Fruit fly (Drosophila melanogaster) whole organism, embryonic: ENCODE measurements around the gene Seipin.
A peak's percentile ranks its signal among the peaks of the same experiment; 100 is the strongest.

Experiments
- CG10267 ChIP-seq: fragments of 200-800 bp; sonication (Bioruptor generic); optimal IDR thresholded peaks from 2 replicates; lab custom pipeline; 2018; ENCODE audit warnings: missing biosample characterization, mild to moderate bottlenecking, missing genetic modification characterization, moderate library complexity
- CG11093 ChIP-seq: fragments of 200-800 bp; sonication (Bioruptor generic); IDR thresholded peaks from 3 replicates; pipeline ENCODE4 v1.3.6; 2022; ENCODE audit warnings: missing biosample characterization, missing genetic modification characterization
- CG11456 ChIP-seq: fragments of 200-800 bp; sonication (Bioruptor generic); IDR thresholded peaks from 3 replicates; pipeline ENCODE4 v1.3.6; 2022; ENCODE audit warnings: missing biosample characterization, missing genetic modification characterization
- CG12659 ChIP-seq: fragments of 200-800 bp; sonication (Bioruptor generic); optimal IDR thresholded peaks from 3 replicates; lab custom pipeline; 2017; ENCODE audit warnings: mild to moderate bottlenecking, missing biosample characterization, missing genetic modification reagents, missing genetic modification characterization
- CG12942 ChIP-seq: fragments of 200-800 bp; sonication (Bioruptor generic); optimal IDR thresholded peaks from 3 replicates; lab custom pipeline; 2016; ENCODE audit warnings: missing biosample characterization, missing genetic modification characterization
- CG14710 ChIP-seq: fragments of 200-800 bp; sonication (Bioruptor generic); optimal IDR thresholded peaks from 3 replicates; lab custom pipeline; 2019; ENCODE audit warnings: missing biosample characterization, mild to moderate bottlenecking, missing genetic modification characterization, moderate library complexity
- CG17186 ChIP-seq: fragments of 200-800 bp; sonication (Bioruptor generic); optimal IDR thresholded peaks from 3 replicates; lab custom pipeline; 2017; ENCODE audit warnings: missing biosample characterization, missing genetic modification reagents, missing genetic modification characterization
- CG17802 ChIP-seq: fragments of 200-800 bp; sonication (Bioruptor generic); optimal IDR thresholded peaks from 2 replicates; lab custom pipeline; 2018; ENCODE audit warnings: missing biosample characterization, mild to moderate bottlenecking, missing genetic modification characterization, moderate library complexity
- CG30431 ChIP-seq: fragments of 200-800 bp; sonication (Bioruptor generic); optimal IDR thresholded peaks from 2 replicates; lab custom pipeline; 2017; ENCODE audit warnings: missing biosample characterization, missing genetic modification characterization
- CG32767 ChIP-seq: fragments of 200-800 bp; sonication (Bioruptor generic); IDR thresholded peaks from 2 replicates; pipeline ENCODE4 v1.3.6; 2022; ENCODE audit warnings: missing biosample characterization, missing genetic modification characterization
- CG32772 ChIP-seq: fragments of 200-800 bp; sonication (Bioruptor generic); IDR thresholded peaks from 2 replicates; pipeline ENCODE4 v1.3.6; 2022; ENCODE audit warnings: missing biosample characterization, missing genetic modification characterization
- CG33213 ChIP-seq: fragments of 200-800 bp; sonication (Bioruptor generic); optimal IDR thresholded peaks from 3 replicates; lab custom pipeline; 2016; ENCODE audit warnings: missing biosample characterization, missing genetic modification characterization
- CG4707 ChIP-seq: fragments of 200-800 bp; sonication (Bioruptor generic); optimal IDR thresholded peaks from 2 replicates; lab custom pipeline; 2018; ENCODE audit warnings: missing biosample characterization, mild to moderate bottlenecking, missing genetic modification characterization, moderate library complexity
- CG9727 ChIP-seq: fragments of 200-800 bp; sonication (Bioruptor generic); optimal IDR thresholded peaks from 3 replicates; lab custom pipeline; 2017; ENCODE audit warnings: missing biosample characterization, mild to moderate bottlenecking, missing genetic modification characterization
- Dbx ChIP-seq: fragments of 200-800 bp; sonication (Bioruptor generic); IDR thresholded peaks from 3 replicates; pipeline ENCODE4 v1.3.6; 2022; ENCODE audit warnings: missing biosample characterization, missing genetic modification characterization
- Dek ChIP-seq: fragments of 200-800 bp; sonication (Bioruptor generic); optimal IDR thresholded peaks from 3 replicates; lab custom pipeline; 2019; ENCODE audit warnings: missing biosample characterization, mild to moderate bottlenecking, missing genetic modification characterization, moderate library complexity
- E2f2 ChIP-seq: fragments of 200-800 bp; sonication (Bioruptor generic); IDR thresholded peaks from 2 replicates; pipeline ENCODE4 v1.3.6; 2022; ENCODE audit warnings: missing biosample characterization, missing genetic modification characterization
- HLH3B ChIP-seq: fragments of 200-800 bp; sonication (Bioruptor generic); IDR thresholded peaks from 2 replicates; pipeline ENCODE4 v1.3.6; 2022; ENCODE audit warnings: missing biosample characterization, missing genetic modification characterization
- HLH54F ChIP-seq: fragments of 200-800 bp; sonication (Bioruptor generic); optimal IDR thresholded peaks from 3 replicates; lab custom pipeline; 2016; ENCODE audit warnings: missing biosample characterization, missing genetic modification characterization
- Hsf ChIP-seq: fragments of 200-800 bp; sonication (Bioruptor generic); optimal IDR thresholded peaks from 3 replicates; lab custom pipeline; 2016; ENCODE audit warnings: missing biosample characterization, missing genetic modification characterization
- Jarid2 ChIP-seq: fragments of 200-800 bp; sonication (Bioruptor generic); optimal IDR thresholded peaks from 3 replicates; lab custom pipeline; 2017; ENCODE audit warnings: mild to moderate bottlenecking, missing biosample characterization, missing genetic modification reagents, missing genetic modification characterization
- Lhr ChIP-seq: fragments of 200-800 bp; sonication (Bioruptor generic); optimal IDR thresholded peaks from 3 replicates; lab custom pipeline; 2017; ENCODE audit warnings: mild to moderate bottlenecking, missing biosample characterization, missing genetic modification reagents, missing genetic modification characterization
- Lim3 ChIP-seq: fragments of 200-800 bp; sonication (Bioruptor generic); IDR thresholded peaks from 2 replicates; pipeline ENCODE4 v1.3.6; 2022; ENCODE audit warnings: missing biosample characterization, missing genetic modification characterization
- MBD-R2 ChIP-seq: fragments of 200-800 bp; sonication (Bioruptor generic); IDR thresholded peaks from 2 replicates; pipeline ENCODE4 v1.3.6; 2022; ENCODE audit warnings: missing biosample characterization, missing genetic modification characterization
- Nf-YB ChIP-seq: fragments of 200-800 bp; sonication (Bioruptor generic); optimal IDR thresholded peaks from 3 replicates; lab custom pipeline; 2019; ENCODE audit warnings: missing biosample characterization, mild to moderate bottlenecking, missing genetic modification characterization, moderate library complexity
- Sin3A ChIP-seq: fragments of >200 bp; optimal IDR thresholded peaks from 2 replicates; lab custom pipeline; 2018
- Sry-δ ChIP-seq: fragments of 200-800 bp; sonication (Bioruptor generic); optimal IDR thresholded peaks from 2 replicates; lab custom pipeline; 2016; ENCODE audit warnings: missing biosample characterization, missing genetic modification characterization
- Xrp1 ChIP-seq: fragments of 200-800 bp; sonication (Bioruptor generic); IDR thresholded peaks from 2 replicates; pipeline ENCODE4 v1.3.6; 2022; ENCODE audit warnings: missing biosample characterization, missing genetic modification characterization
- chn ChIP-seq: fragments of 200-800 bp; sonication (Bioruptor generic); optimal IDR thresholded peaks from 2 replicates; lab custom pipeline; 2016; ENCODE audit warnings: missing biosample characterization, missing genetic modification characterization
- ftz-f1 ChIP-seq: fragments of 200-800 bp; sonication (Bioruptor generic); optimal IDR thresholded peaks from 2 replicates; lab custom pipeline; 2016; ENCODE audit warnings: missing biosample characterization, missing genetic modification characterization
- gsb-n ChIP-seq: fragments of 200-800 bp; sonication (Bioruptor generic); optimal IDR thresholded peaks from 3 replicates; lab custom pipeline; 2018; ENCODE audit warnings: missing biosample characterization, mild to moderate bottlenecking, missing genetic modification characterization
- hbn ChIP-seq: fragments of 200-800 bp; sonication (Bioruptor generic); IDR thresholded peaks from 2 replicates; pipeline ENCODE4 v1.3.6; 2022; ENCODE audit warnings: missing biosample characterization, missing genetic modification characterization; ENCODE audit not compliant: partially characterized antibody
- hkb ChIP-seq, 2 experiments: fragments of 200-800 bp in 1 of 2; fragments of >200 bp in 1 of 2; sonication (Bioruptor generic) in 1 of 2; IDR thresholded peaks in 1 of 2; optimal IDR thresholded peaks in 1 of 2; 2 replicates each; pipeline versions ENCODE4 v1.3.6 to Lab custom; 2017 to 2022; ENCODE audit warnings: missing biosample characterization in 1 of 2, missing genetic modification characterization in 1 of 2
- hth ChIP-seq: fragments of >200 bp; optimal IDR thresholded peaks from 2 replicates; lab custom pipeline; 2017; ENCODE audit warnings: inconsistent platforms
- klu ChIP-seq: fragments of 200-800 bp; sonication (Bioruptor generic); IDR thresholded peaks from 2 replicates; pipeline ENCODE4 v1.3.6; 2022; ENCODE audit warnings: missing biosample characterization, missing genetic modification characterization
- nerfin-1 ChIP-seq: fragments of 200-800 bp; sonication (Bioruptor generic); optimal IDR thresholded peaks from 3 replicates; lab custom pipeline; 2019; ENCODE audit warnings: missing biosample characterization, mild to moderate bottlenecking, missing genetic modification characterization, moderate library complexity
- pan ChIP-seq, 4 experiments: fragments of >200 bp in 3 of 4; fragments of 200-800 bp in 1 of 4; sonication (Bioruptor generic) in 1 of 4; optimal IDR thresholded peaks in 3 of 4; IDR thresholded peaks in 1 of 4; 2 replicates each; pipeline versions ENCODE4 v1.3.6 to Lab custom; 2017 to 2022; ENCODE audit warnings: missing biosample characterization in 2 of 4, missing genetic modification characterization in 2 of 4, mixed read lengths in 1 of 4
- pho ChIP-seq: fragments of 200-800 bp; sonication (Bioruptor generic); optimal IDR thresholded peaks from 2 replicates; lab custom pipeline; 2016; ENCODE audit warnings: missing biosample characterization, missing genetic modification characterization
- phol ChIP-seq: fragments of 200-800 bp; sonication (Bioruptor generic); optimal IDR thresholded peaks from 3 replicates; lab custom pipeline; 2018; ENCODE audit warnings: missing biosample characterization, mild to moderate bottlenecking, missing genetic modification characterization, moderate library complexity
- prd ChIP-seq, 3 experiments: fragments of >200 bp in 2 of 3; fragments of 200-800 bp in 1 of 3; sonication (Bioruptor generic) in 1 of 3; optimal IDR thresholded peaks in 2 of 3; IDR thresholded peaks in 1 of 3; 2 replicates in 2 of 3; 3 replicates in 1 of 3; pipeline versions ENCODE4 v1.3.6 to Lab custom; 2017 to 2022; ENCODE audit warnings: missing biosample characterization in 1 of 3, missing genetic modification characterization in 1 of 3
- slbo ChIP-seq: fragments of 200-800 bp; sonication (Bioruptor generic); IDR thresholded peaks from 2 replicates; pipeline ENCODE4 v1.3.6; 2022; ENCODE audit warnings: missing biosample characterization, missing genetic modification characterization
- slp2 ChIP-seq: fragments of 200-800 bp; sonication (Bioruptor generic); optimal IDR thresholded peaks from 2 replicates; lab custom pipeline; 2016; ENCODE audit warnings: missing biosample characterization, missing genetic modification characterization
- sqz ChIP-seq: fragments of 200-800 bp; sonication (Bioruptor generic); optimal IDR thresholded peaks from 3 replicates; lab custom pipeline; 2018; ENCODE audit warnings: missing biosample characterization, mild to moderate bottlenecking, missing genetic modification characterization
- sr ChIP-seq: fragments of 200-800 bp; sonication (Bioruptor generic); IDR thresholded peaks from 3 replicates; pipeline ENCODE4 v1.3.6; 2022; ENCODE audit warnings: missing biosample characterization, missing genetic modification characterization
- tx ChIP-seq: fragments of 200-800 bp; sonication (Bioruptor generic); optimal IDR thresholded peaks from 2 replicates; lab custom pipeline; 2016; ENCODE audit warnings: missing biosample characterization, missing genetic modification characterization
- wdn ChIP-seq: fragments of 200-800 bp; sonication (Bioruptor generic); IDR thresholded peaks from 2 replicates; pipeline ENCODE4 v1.3.6; 2022; ENCODE audit warnings: missing biosample characterization, missing genetic modification characterization
- zfh1 ChIP-seq: fragments of 200-800 bp; sonication (Bioruptor generic); IDR thresholded peaks from 3 replicates; pipeline ENCODE4 v1.3.6; 2022; ENCODE audit warnings: missing biosample characterization, missing genetic modification characterization

Gene Seipin

DNA sequence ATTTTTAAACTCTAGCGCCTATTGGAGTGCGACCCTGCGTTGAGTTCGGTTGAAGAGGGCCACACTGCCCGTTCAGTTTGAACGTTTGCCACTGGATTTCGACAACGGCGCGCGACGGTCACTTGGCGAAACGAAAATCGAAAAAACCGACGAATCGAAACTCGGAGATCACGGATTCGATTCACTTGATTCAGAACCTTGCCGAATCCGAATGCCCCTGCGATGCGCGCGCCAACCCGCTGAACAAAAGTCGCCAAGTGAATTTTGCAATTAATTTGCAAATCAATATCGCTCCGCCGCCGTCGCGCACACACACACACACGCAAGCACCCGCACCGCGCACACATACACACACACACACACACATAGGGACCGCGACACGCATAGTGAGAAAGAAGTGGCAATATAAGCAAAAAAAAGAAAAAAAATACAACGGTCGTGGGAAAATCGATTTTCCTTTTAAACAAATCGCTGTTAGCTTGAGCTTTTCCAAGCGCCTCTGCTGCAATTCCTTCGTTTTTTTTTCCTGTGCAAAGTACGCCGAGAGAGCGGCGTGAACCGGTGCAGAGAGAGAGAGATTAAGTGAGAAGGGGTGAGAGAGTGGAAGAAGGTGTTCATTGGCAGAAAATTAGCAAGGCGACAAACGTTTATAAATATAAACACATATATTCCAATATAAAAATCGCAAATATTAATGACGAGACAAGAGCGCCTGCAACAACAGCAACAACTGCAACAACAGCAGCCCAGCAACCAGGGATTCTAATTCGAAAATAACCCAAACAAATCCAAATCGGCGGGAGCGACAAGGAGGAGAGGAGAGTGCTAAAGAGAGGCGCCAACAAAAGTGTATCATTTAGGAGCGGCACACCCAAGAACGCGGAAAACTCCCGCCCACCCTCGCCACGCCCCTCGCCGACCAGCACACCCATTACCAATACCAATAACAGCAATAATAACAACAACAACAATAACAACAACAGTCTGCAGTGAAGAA lies 30.9 kb upstream of the Seipin start, which contains the start of gene egh (continued):
- TF ChIP-seq CG9727 (GFP tag; lab: Kevin White, UChicago) (peak; percentile 40), zfh1 (GFP tag; lab: Robert Waterston, UW) (peak; percentile 27; the same call in 1 of the 3 replicates), sr (GFP tag; lab: Robert Waterston, UW) (no peak), phol (tag; lab: Kevin White, UChicago) (peak; percentile 6), HLH54F (GFP tag; lab: Kevin White, UChicago) (peak; percentile 24), MBD-R2 (peak; percentile 58), gsb-n (tag; lab: Kevin White, UChicago) (peak; percentile 16), CG4707 (GFP tag; lab: Kevin White, UChicago) (no peak), CG14710 (tag; lab: Kevin White, UChicago) (peak; percentile 74), Dbx (GFP tag; lab: Robert Waterston, UW) (0 out of 3 replicates have a peak, but pooled peaks have one; percentile 46), tx (GFP tag; lab: Kevin White, UChicago) (no peak), hkb (optimal IDR thresholded peaks at IDR 0.05; lab: Kevin White, UChicago) (no peak), hkb (GFP tag; IDR thresholded peaks at IDR 0.05; lab: Robert Waterston, UW) (peak; percentile 53; the same call in 1 of the 2 replicates), Lhr (peak; percentile 22), slp2 (GFP tag; lab: Kevin White, UChicago) (no peak), klu (GFP tag; lab: Robert Waterston, UW) (peak; percentile 40; the same call in 1 of the 2 replicates), nerfin-1 (tag; lab: Kevin White, UChicago) (no peak), CG32767 (peak; percentile 58), CG11456 (GFP tag; lab: Robert Waterston, UW) (no peak), chn (GFP tag; lab: Kevin White, UChicago) (no peak), CG33213 (GFP tag; lab: Kevin White, UChicago) (peak; percentile 29), E2f2 (GFP tag; lab: Robert Waterston, UW) (peak; percentile 95), wdn (GFP tag; lab: Robert Waterston, UW) (peak; percentile 12; the same call in 1 of the 2 replicates), CG12659 (peak; percentile 34), hth (lab: Kevin White, UChicago) (no peak), Sin3A (lab: Kevin White, UChicago) (peak; percentile 43), pho (peak; percentile 34), pan (optimal IDR thresholded peaks at IDR 0.05; lab: Kevin White, UChicago) (no peak), pan (GFP tag; optimal IDR thresholded peaks at IDR 0.05 in 1 of 2, IDR thresholded peaks at IDR 0.05 in 1 of 2) (peak in 1 of 2 experiments; percentile 56), sqz (GFP tag; lab: Kevin White, UChicago) (peak; percentile 74), Lim3 (GFP tag; lab: Robert Waterston, UW) (no peak), prd (optimal IDR thresholded peaks at IDR 0.05; lab: Kevin White, UChicago) (no peak), prd (GFP tag; IDR thresholded peaks at IDR 0.05; lab: Robert Waterston, UW) (peak; percentile 61; the same call in 2 of the 3 replicates), Sry-δ (GFP tag; lab: Kevin White, UChicago) (peak; percentile 50), slbo (GFP tag; lab: Robert Waterston, UW) (peak; percentile 58), Nf-YB (GFP tag; lab: Kevin White, UChicago) (peak; percentile 10), CG17802 (peak; percentile 6), Hsf (GFP tag; lab: Kevin White, UChicago) (peak; percentile 30), ftz-f1 (GFP tag; lab: Kevin White, UChicago) (no peak), CG11093 (GFP tag; lab: Robert Waterston, UW) (no peak), CG17186 (GFP tag; lab: Kevin White, UChicago) (peak; percentile 65), CG32772 (peak; percentile 69), CG10267 (tag; lab: Kevin White, UChicago) (peak; percentile 34), CG12942 (no peak), CG30431 (GFP tag; lab: Kevin White, UChicago) (no peak), Dek (tag; lab: Kevin White, UChicago) (no peak), hbn (no peak), Jarid2 (peak; percentile 28), HLH3B (GFP tag; lab: Robert Waterston, UW) (peak; percentile 38; the same call in 1 of the 2 replicates), Xrp1 (GFP tag; lab: Robert Waterston, UW) (0 out of 2 replicates have a peak, but pooled peaks have one; percentile 13)
